Fruit fly (Drosophila melanogaster): ENCODE measurements around the gene Mhcl.

Mhcl gene

DNA sequence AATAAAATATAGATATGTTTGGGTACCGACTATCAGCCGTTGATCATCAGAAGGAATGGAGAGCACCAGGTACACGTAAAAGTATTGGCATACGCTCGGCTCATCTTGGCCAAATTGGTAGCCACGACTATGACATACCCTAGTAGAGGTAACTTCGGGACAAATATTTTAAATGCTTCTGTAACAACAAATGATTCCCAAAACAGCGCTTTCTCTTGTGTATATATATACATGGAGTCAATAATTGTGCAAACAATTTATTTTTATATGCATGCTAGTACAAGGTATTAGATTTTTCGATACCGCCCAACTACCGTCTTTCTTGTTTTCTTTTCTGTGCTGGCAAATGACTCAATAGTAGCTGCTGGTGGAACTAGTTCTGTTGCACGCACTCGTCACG, 20.9 kb upstream of the Mhcl start (continued):
- TF ChIP-seq pnt (GFP tag; optimal IDR thresholded peaks at IDR 0.05), result peak; percentile 6

dm6 chr3R:16117359-16117758, 18.8 kb upstream of the Mhcl start:
- TF ChIP-seq Hmx (GFP tag; optimal IDR thresholded peaks at IDR 0.05) (no peak), zfh1 (GFP tag; IDR thresholded peaks at IDR 0.05) (no peak), CG1792 (GFP tag; optimal IDR thresholded peaks at IDR 0.05) (no peak), gem (tag; optimal IDR thresholded peaks at IDR 0.05) (no peak), Atf-2 (GFP tag; optimal IDR thresholded peaks at IDR 0.05) (no peak), Hr78 (GFP tag; optimal IDR thresholded peaks at IDR 0.05) (no peak), Doc2 (GFP tag; IDR thresholded peaks at IDR 0.05) (no peak), CG7745 (tag; optimal IDR thresholded peaks at IDR 0.05) (no peak)

- no peak for TF ChIP-seq cg (GFP tag; optimal IDR thresholded peaks at IDR 0.05)
- no peak for TF ChIP-seq twi (tag; optimal IDR thresholded peaks at IDR 0.05)
- TF ChIP-seq luna (GFP tag; optimal IDR thresholded peaks at IDR 0.05), result no peak
- TF ChIP-seq Lpt (GFP tag; optimal IDR thresholded peaks at IDR 0.05), result no peak
- no peak for TF ChIP-seq CG17829 (tag; optimal IDR thresholded peaks at IDR 0.05)
- TF ChIP-seq emc (GFP tag; optimal IDR thresholded peaks at IDR 0.05), result no peak
- no peak for TF ChIP-seq bigmax (GFP tag; optimal IDR thresholded peaks at IDR 0.05)
- no peak for TF ChIP-seq Bgb (GFP tag; IDR thresholded peaks at IDR 0.05; ENCODE audit: partially characterized antibody)
- TF ChIP-seq repo (GFP tag; optimal IDR thresholded peaks at IDR 0.05), result no peak
- TF ChIP-seq CG12071 (GFP tag; optimal IDR thresholded peaks at IDR 0.05), result no peak
- TF ChIP-seq ERR (GFP tag; optimal IDR thresholded peaks at IDR 0.05), result no peak
- TF ChIP-seq Ada2b (GFP tag; IDR thresholded peaks at IDR 0.05), result no peak
- no peak for TF ChIP-seq CG14014 (GFP tag; IDR thresholded peaks at IDR 0.05)
- no peak for TF ChIP-seq NK7.1 (GFP tag; optimal IDR thresholded peaks at IDR 0.05)
- no peak for TF ChIP-seq lilli (GFP tag; optimal IDR thresholded peaks at IDR 0.05)
- TF ChIP-seq Eip74EF (GFP tag; optimal IDR thresholded peaks at IDR 0.05), result no peak
- no peak for TF ChIP-seq CG8281 (tag; optimal IDR thresholded peaks at IDR 0.05)
- no peak for TF ChIP-seq org-1 (GFP tag; optimal IDR thresholded peaks at IDR 0.05)
- no peak for TF ChIP-seq ham (GFP tag; IDR thresholded peaks at IDR 0.05)
- TF ChIP-seq CG17912 (GFP tag; optimal IDR thresholded peaks at IDR 0.05), result no peak
Observed at dm6 chr3R:16115861-16116260, 17.3 kb upstream of the Mhcl start, which contains the start of gene Sb. Sb (plus strand) TSS chr3R:16116161.

- TF ChIP-seq CG8478 (optimal IDR thresholded peaks at IDR 0.05), result peak; percentile 14
- no peak for TF ChIP-seq CG9876 (GFP tag; optimal IDR thresholded peaks at IDR 0.05)
- no peak for TF ChIP-seq corto (GFP tag; optimal IDR thresholded peaks at IDR 0.05)
- no peak for TF ChIP-seq ab (GFP tag; optimal IDR thresholded peaks at IDR 0.05)
Observed at dm6 chr3R:16113124-16113523, 14.6 kb upstream of the Mhcl start.

DNA sequence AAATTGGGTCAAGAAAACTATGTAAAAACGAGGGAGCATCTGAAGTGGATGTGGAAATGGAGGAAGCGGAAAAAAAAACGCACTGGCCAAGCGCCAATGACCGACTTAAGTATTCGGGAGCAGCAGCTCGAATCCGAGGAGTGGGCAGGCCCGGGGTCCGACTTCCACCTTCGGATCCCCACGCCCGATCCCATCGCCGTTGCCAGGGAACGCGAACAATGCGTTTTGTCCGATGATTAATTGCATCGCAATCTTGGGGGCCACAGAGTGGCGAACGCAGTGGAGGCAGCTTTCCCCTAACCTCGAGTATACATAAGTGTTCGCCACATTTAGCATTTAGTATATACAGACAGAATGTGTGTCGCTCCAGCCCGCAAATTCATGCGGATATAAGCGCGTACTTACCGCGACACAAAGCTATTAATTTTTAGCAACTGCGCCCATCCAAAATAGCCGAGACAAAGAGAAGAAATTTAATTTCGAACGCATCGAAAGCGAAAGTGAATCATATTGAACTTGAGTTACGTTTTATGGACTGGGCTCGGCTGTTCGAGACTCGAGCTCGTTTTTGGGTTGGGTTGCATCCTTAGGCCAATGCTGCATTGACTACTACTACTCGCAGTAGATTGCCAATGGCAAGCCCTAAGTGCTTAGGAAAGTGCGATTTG, 7.4 kb upstream of the Mhcl start:
- no peak for TF ChIP-seq CG13287 (GFP tag; IDR thresholded peaks at IDR 0.05; ENCODE audit: partially characterized antibody)
- TF ChIP-seq Blimp-1 (GFP tag; optimal IDR thresholded peaks at IDR 0.05), result peak; percentile 67
